Fruit fly (Drosophila melanogaster) whole organism, embryonic: ENCODE data around the gene Lst8.

Experiments used
- ATbp ChIP-seq: fragments of 200-800 bp; sonication (Bioruptor generic); optimal IDR thresholded peaks from 2 replicates; lab custom pipeline; 2017; ENCODE audit warnings: missing biosample characterization, mild to moderate bottlenecking, missing genetic modification characterization, missing genetic modification reagents
- B-H1 ChIP-seq: fragments of 200-800 bp; sonication (Bioruptor generic); IDR thresholded peaks from 3 replicates; pipeline ENCODE4 v1.3.6; 2022; ENCODE audit warnings: missing biosample characterization, missing genetic modification characterization
- Blimp-1 ChIP-seq: fragments of 200-800 bp; sonication (Bioruptor generic); optimal IDR thresholded peaks from 3 replicates; lab custom pipeline; 2018; ENCODE audit warnings: missing biosample characterization, missing genetic modification characterization, mild to moderate bottlenecking, moderate library complexity, missing genetic modification reagents
- CG10147 ChIP-seq: fragments of 200-800 bp; sonication (Bioruptor generic); optimal IDR thresholded peaks from 2 replicates; lab custom pipeline; 2019; ENCODE audit warnings: missing biosample characterization, mild to moderate bottlenecking, missing genetic modification characterization, moderate library complexity
- CG10267 ChIP-seq: fragments of 200-800 bp; sonication (Bioruptor generic); optimal IDR thresholded peaks from 2 replicates; lab custom pipeline; 2018; ENCODE audit warnings: missing biosample characterization, mild to moderate bottlenecking, missing genetic modification characterization, moderate library complexity
- CG10366 ChIP-seq: fragments of 200-800 bp; sonication (Bioruptor generic); IDR thresholded peaks from 2 replicates; pipeline ENCODE4 v1.3.6; 2022; ENCODE audit warnings: missing biosample characterization, missing genetic modification characterization
- CG11093 ChIP-seq: fragments of 200-800 bp; sonication (Bioruptor generic); IDR thresholded peaks from 3 replicates; pipeline ENCODE4 v1.3.6; 2022; ENCODE audit warnings: missing biosample characterization, missing genetic modification characterization
- CG11560 ChIP-seq: fragments of 200-800 bp; sonication (Bioruptor generic); IDR thresholded peaks from 3 replicates; pipeline ENCODE4 v1.3.6; 2022; ENCODE audit warnings: missing biosample characterization, missing genetic modification characterization
- CG11695 ChIP-seq: fragments of 200-800 bp; sonication (Bioruptor generic); IDR thresholded peaks from 3 replicates; pipeline ENCODE4 v1.3.6; 2022; ENCODE audit warnings: missing biosample characterization, missing genetic modification characterization
- CG12942 ChIP-seq: fragments of 200-800 bp; sonication (Bioruptor generic); optimal IDR thresholded peaks from 3 replicates; lab custom pipeline; 2016; ENCODE audit warnings: missing biosample characterization, missing genetic modification characterization
- CG13894 ChIP-seq: fragments of 200-800 bp; sonication (Bioruptor generic); optimal IDR thresholded peaks from 3 replicates; lab custom pipeline; 2018; ENCODE audit warnings: missing biosample characterization, mild to moderate bottlenecking, missing genetic modification characterization, moderate library complexity
- CG14050 ChIP-seq: fragments of 200-800 bp; sonication (Bioruptor generic); IDR thresholded peaks from 3 replicates; pipeline ENCODE4 v1.3.6; 2022; ENCODE audit warnings: missing biosample characterization, missing genetic modification characterization
- CG14860 ChIP-seq: fragments of 200-800 bp; sonication (Bioruptor generic); IDR thresholded peaks from 3 replicates; pipeline ENCODE4 v1.3.6; 2022; ENCODE audit warnings: missing biosample characterization, missing genetic modification characterization; ENCODE audit not compliant: partially characterized antibody
- CG17186 ChIP-seq: fragments of 200-800 bp; sonication (Bioruptor generic); optimal IDR thresholded peaks from 3 replicates; lab custom pipeline; 2017; ENCODE audit warnings: missing biosample characterization, missing genetic modification reagents, missing genetic modification characterization
- CG17359 ChIP-seq: fragments of 200-800 bp; sonication (Bioruptor generic); optimal IDR thresholded peaks from 3 replicates; lab custom pipeline; 2018; ENCODE audit warnings: missing biosample characterization, mild to moderate bottlenecking, missing genetic modification characterization, moderate library complexity
- CG17385 ChIP-seq: fragments of 200-800 bp; sonication (Bioruptor generic); optimal IDR thresholded peaks from 3 replicates; lab custom pipeline; 2018; ENCODE audit warnings: missing biosample characterization, mild to moderate bottlenecking, missing genetic modification characterization
- CG3281 ChIP-seq: fragments of 200-800 bp; sonication (Bioruptor generic); optimal IDR thresholded peaks from 3 replicates; lab custom pipeline; 2017; ENCODE audit warnings: missing biosample characterization, mild to moderate bottlenecking, missing genetic modification characterization
- Dip2 ChIP-seq: fragments of 200-800 bp; sonication (Bioruptor generic); IDR thresholded peaks from 2 replicates; pipeline ENCODE4 v1.3.6; 2022; ENCODE audit warnings: missing biosample characterization, missing genetic modification characterization
- Doc2 ChIP-seq: fragments of 200-800 bp; sonication (Bioruptor generic); IDR thresholded peaks from 2 replicates; pipeline ENCODE4 v1.3.6; 2022; ENCODE audit warnings: missing biosample characterization, missing genetic modification characterization
- E2f1 ChIP-seq: fragments of 200-800 bp; sonication (Bioruptor generic); IDR thresholded peaks from 2 replicates; pipeline ENCODE4 v1.3.6; 2022; ENCODE audit warnings: missing biosample characterization, missing genetic modification characterization
- Ets97D ChIP-seq: fragments of 200-800 bp; sonication (Bioruptor generic); optimal IDR thresholded peaks from 3 replicates; lab custom pipeline; 2016; ENCODE audit warnings: missing biosample characterization, missing genetic modification characterization
- Fer1 ChIP-seq: fragments of 200-800 bp; sonication (Bioruptor generic); optimal IDR thresholded peaks from 2 replicates; lab custom pipeline; 2017; ENCODE audit warnings: missing biosample characterization, mild to moderate bottlenecking, missing genetic modification characterization
- Hand ChIP-seq: fragments of 200-800 bp; sonication (Bioruptor generic); optimal IDR thresholded peaks from 2 replicates; lab custom pipeline; 2017; ENCODE audit warnings: mild to moderate bottlenecking, missing biosample characterization, missing genetic modification reagents, missing genetic modification characterization
- HmgD ChIP-seq: fragments of 200-800 bp; sonication (Bioruptor generic); optimal IDR thresholded peaks from 3 replicates; lab custom pipeline; 2016; ENCODE audit warnings: missing biosample characterization, missing genetic modification characterization
- Hsf ChIP-seq: fragments of 200-800 bp; sonication (Bioruptor generic); optimal IDR thresholded peaks from 3 replicates; lab custom pipeline; 2016; ENCODE audit warnings: missing biosample characterization, missing genetic modification characterization
- Jarid2 ChIP-seq: fragments of 200-800 bp; sonication (Bioruptor generic); optimal IDR thresholded peaks from 3 replicates; lab custom pipeline; 2017; ENCODE audit warnings: mild to moderate bottlenecking, missing biosample characterization, missing genetic modification reagents, missing genetic modification characterization
- Kr ChIP-seq: fragments of 200-800 bp; sonication (Bioruptor generic); optimal IDR thresholded peaks from 2 replicates; lab custom pipeline; 2017; ENCODE audit warnings: missing biosample characterization, mild to moderate bottlenecking, missing genetic modification characterization
- MTF-1 ChIP-seq: fragments of 200-800 bp; sonication (Bioruptor generic); optimal IDR thresholded peaks from 2 replicates; lab custom pipeline; 2018; ENCODE audit warnings: missing biosample characterization, mild to moderate bottlenecking, missing genetic modification characterization, borderline replicate concordance
- Mes4 ChIP-seq: fragments of 200-800 bp; sonication (Bioruptor generic); optimal IDR thresholded peaks from 2 replicates; lab custom pipeline; 2016; ENCODE audit warnings: missing biosample characterization, missing genetic modification characterization
- NC2α ChIP-seq: fragments of 200-800 bp; sonication (Bioruptor generic); optimal IDR thresholded peaks from 2 replicates; lab custom pipeline; 2016; ENCODE audit warnings: missing biosample characterization, missing genetic modification characterization
- NK7.1 ChIP-seq: fragments of 200-800 bp; sonication (Bioruptor generic); optimal IDR thresholded peaks from 3 replicates; lab custom pipeline; 2016; ENCODE audit warnings: missing biosample characterization, missing genetic modification characterization
- Neu2 ChIP-seq: fragments of 200-800 bp; sonication (Bioruptor generic); optimal IDR thresholded peaks from 3 replicates; lab custom pipeline; 2016; ENCODE audit warnings: missing biosample characterization, missing genetic modification characterization, borderline replicate concordance
- Scr ChIP-seq: fragments of 200-800 bp; sonication (Bioruptor generic); IDR thresholded peaks from 2 replicates; pipeline ENCODE4 v1.3.6; 2022; ENCODE audit warnings: missing biosample characterization, missing genetic modification characterization; ENCODE audit not compliant: partially characterized antibody
- TFAM ChIP-seq: fragments of 200-800 bp; sonication (Bioruptor generic); optimal IDR thresholded peaks from 2 replicates; lab custom pipeline; 2017; ENCODE audit warnings: missing biosample characterization, missing genetic modification characterization, inconsistent platforms
- abd-A ChIP-seq: fragments of 200-800 bp; sonication (Bioruptor generic); optimal IDR thresholded peaks from 3 replicates; lab custom pipeline; 2019; ENCODE audit warnings: missing biosample characterization, mild to moderate bottlenecking, missing genetic modification characterization, moderate library complexity
- ac ChIP-seq: fragments of 200-800 bp; sonication (Bioruptor generic); optimal IDR thresholded peaks from 3 replicates; lab custom pipeline; 2017; ENCODE audit warnings: missing biosample characterization, mild to moderate bottlenecking, missing genetic modification characterization
- ato ChIP-seq: fragments of 200-800 bp; sonication (Bioruptor generic); IDR thresholded peaks from 2 replicates; pipeline ENCODE4 v1.3.6; 2022; ENCODE audit warnings: missing biosample characterization, missing genetic modification characterization; ENCODE audit not compliant: partially characterized antibody
- chif ChIP-seq, 2 experiments: fragments of 200-800 bp; sonication (Bioruptor generic); optimal IDR thresholded peaks; 3 replicates each; lab custom pipeline; 2016; ENCODE audit warnings: missing biosample characterization in 2 of 2, missing genetic modification characterization in 2 of 2
- dan ChIP-seq: fragments of 200-800 bp; sonication (Bioruptor generic); IDR thresholded peaks from 2 replicates; pipeline ENCODE4 v1.3.6; 2022; ENCODE audit warnings: missing biosample characterization, missing genetic modification characterization
- dati ChIP-seq: fragments of 200-800 bp; sonication (Bioruptor generic); IDR thresholded peaks from 2 replicates; pipeline ENCODE4 v1.3.6; 2022; ENCODE audit warnings: missing biosample characterization, missing genetic modification characterization
- h ChIP-seq: fragments of >200 bp; optimal IDR thresholded peaks from 2 replicates; lab custom pipeline; 2017
- jumu ChIP-seq: fragments of 200-800 bp; sonication (Bioruptor generic); optimal IDR thresholded peaks from 3 replicates; lab custom pipeline; 2016; ENCODE audit warnings: missing biosample characterization, missing genetic modification characterization
- lilli ChIP-seq: fragments of 200-800 bp; sonication (Bioruptor generic); optimal IDR thresholded peaks from 3 replicates; lab custom pipeline; 2016; ENCODE audit warnings: missing biosample characterization, missing genetic modification characterization
- lola ChIP-seq, 3 experiments: fragments of >200 bp in 2 of 3; fragments of 200-800 bp in 1 of 3; sonication (Bioruptor generic) in 1 of 3; optimal IDR thresholded peaks; 2 replicates each; lab custom pipeline; 2017 to 2019; ENCODE audit warnings: missing biosample characterization in 3 of 3, missing genetic modification characterization in 3 of 3, mild to moderate bottlenecking in 1 of 3, moderate library complexity in 1 of 3
- sim ChIP-seq: fragments of 200-800 bp; sonication (Bioruptor generic); IDR thresholded peaks from 2 replicates; pipeline ENCODE4 v1.3.6; 2022; ENCODE audit warnings: missing biosample characterization, missing genetic modification characterization
- sima ChIP-seq: fragments of 200-800 bp; sonication (Bioruptor generic); optimal IDR thresholded peaks from 2 replicates; lab custom pipeline; 2016; ENCODE audit warnings: missing biosample characterization, missing genetic modification characterization
- slou ChIP-seq: fragments of 200-800 bp; sonication (Bioruptor generic); optimal IDR thresholded peaks from 3 replicates; lab custom pipeline; 2016; ENCODE audit warnings: missing biosample characterization, missing genetic modification characterization
- stwl ChIP-seq: fragments of 200-800 bp; sonication (Bioruptor generic); optimal IDR thresholded peaks from 3 replicates; lab custom pipeline; 2018; ENCODE audit warnings: missing biosample characterization, mild to moderate bottlenecking, missing genetic modification characterization, moderate library complexity
- sug ChIP-seq: fragments of 200-800 bp; optimal IDR thresholded peaks from 2 replicates; lab custom pipeline; 2019; ENCODE audit warnings: missing biosample characterization, mild to moderate bottlenecking, missing genetic modification characterization, moderate library complexity
- tin ChIP-seq: fragments of 200-800 bp; sonication (Bioruptor generic); optimal IDR thresholded peaks from 3 replicates; lab custom pipeline; 2016; ENCODE audit warnings: missing biosample characterization, missing genetic modification characterization
- tup ChIP-seq: fragments of 200-800 bp; sonication (Bioruptor generic); optimal IDR thresholded peaks from 2 replicates; lab custom pipeline; 2016; ENCODE audit warnings: missing biosample characterization, mild to moderate bottlenecking, missing genetic modification characterization, moderate library complexity

Lst8 gene

dm6 chrX:9646022-9646421, 40.3 kb upstream of the Lst8 start (continued):
- TF ChIP-seq dati (GFP tag; lab: Robert Waterston, UW) = peak; percentile 94
- peak; percentile 90 for TF ChIP-seq CG10267 (tag; lab: Kevin White, UChicago)
- peak; percentile 90 for TF ChIP-seq dan (GFP tag; lab: Robert Waterston, UW)
- TF ChIP-seq Doc2 (GFP tag; lab: Robert Waterston, UW) = peak; percentile 90
- TF ChIP-seq ATbp (GFP tag; lab: Kevin White, UChicago) = peak; percentile 97
- TF ChIP-seq Dip2 = 0 out of 2 replicates have a peak, but pooled peaks have one; percentile 49
- TF ChIP-seq TFAM (GFP tag; lab: Kevin White, UChicago) = peak; percentile 82
- TF ChIP-seq Fer1 (GFP tag; lab: Kevin White, UChicago) = peak; percentile 97
- peak; percentile 79 for TF ChIP-seq ac (GFP tag; lab: Kevin White, UChicago)
- TF ChIP-seq E2f1 (GFP tag; lab: Robert Waterston, UW) = peak; percentile 97
- TF ChIP-seq Hsf (GFP tag; lab: Kevin White, UChicago) = peak; percentile 97
- peak; percentile 12 for TF ChIP-seq Kr (GFP tag; lab: Kevin White, UChicago)
- TF ChIP-seq CG17359 (tag; lab: Kevin White, UChicago) = peak; percentile 97
- TF ChIP-seq Hand = peak; percentile 90
- peak; percentile 98 for TF ChIP-seq chif (GFP tag; optimal IDR thresholded peaks at IDR 0.05; lab: Kevin White, UChicago)
- peak; percentile 96 for TF ChIP-seq Mes4 (GFP tag; lab: Kevin White, UChicago)
- TF ChIP-seq lilli (GFP tag; lab: Kevin White, UChicago) = peak; percentile 98
- peak; percentile 91 for TF ChIP-seq HmgD (GFP tag; lab: Kevin White, UChicago)
- TF ChIP-seq stwl = peak; percentile 40
- TF ChIP-seq CG10147 (GFP tag; lab: Kevin White, UChicago) = peak; percentile 91
- no peak for TF ChIP-seq h
- TF ChIP-seq sug = peak; percentile 92
- peak; percentile 95 for TF ChIP-seq CG11093
- peak; percentile 98 for TF ChIP-seq jumu (GFP tag; lab: Kevin White, UChicago)
- peak; percentile 91 for TF ChIP-seq MTF-1 (GFP tag; lab: Kevin White, UChicago)
- no peak for TF ChIP-seq Scr
- no peak for TF ChIP-seq CG14860 (GFP tag; lab: Robert Waterston, UW)
- TF ChIP-seq slou (GFP tag; lab: Kevin White, UChicago) = peak; percentile 85
- TF ChIP-seq Blimp-1 (GFP tag; lab: Kevin White, UChicago) = peak; percentile 95
- peak; percentile 94 for TF ChIP-seq NC2α (GFP tag; lab: Kevin White, UChicago)
- peak; percentile 95 for TF ChIP-seq B-H1 (GFP tag; lab: Robert Waterston, UW)
- TF ChIP-seq CG10366 (GFP tag; lab: Robert Waterston, UW) = peak; percentile 98
- TF ChIP-seq CG11560 (tag; lab: Robert Waterston, UW) = peak; percentile 86
- peak; percentile 81 for TF ChIP-seq Neu2 (GFP tag; lab: Kevin White, UChicago)
- TF ChIP-seq abd-A (tag; lab: Kevin White, UChicago) = peak; percentile 50
- peak in 1 of 3 experiments; percentile 92 for TF ChIP-seq lola (GFP tag; optimal IDR thresholded peaks at IDR 0.05; lab: Kevin White, UChicago)
- peak; percentile 95 for TF ChIP-seq sim
- peak; percentile 83 for TF ChIP-seq CG13894 (tag; lab: Kevin White, UChicago)
- peak; percentile 96 for TF ChIP-seq CG14050 (GFP tag; lab: Robert Waterston, UW)
- peak; percentile 93 for TF ChIP-seq CG3281
- TF ChIP-seq sima = peak; percentile 88
- peak; percentile 96 for TF ChIP-seq CG12942
- no peak for TF ChIP-seq ato (GFP tag; lab: Robert Waterston, UW)
- TF ChIP-seq CG17186 = peak; percentile 85
- peak; percentile 96 for TF ChIP-seq CG11695 (GFP tag; lab: Robert Waterston, UW)
- TF ChIP-seq Jarid2 (GFP tag; lab: Kevin White, UChicago) = peak; percentile 78
- TF ChIP-seq tin (GFP tag; lab: Kevin White, UChicago) = peak; percentile 98
- peak; percentile 95 for TF ChIP-seq tup (GFP tag; lab: Kevin White, UChicago)
- TF ChIP-seq NK7.1 (GFP tag; lab: Kevin White, UChicago) = peak; percentile 95
- peak; percentile 87 for TF ChIP-seq Ets97D
- TF ChIP-seq CG17385 (GFP tag; lab: Kevin White, UChicago) = peak; percentile 94
